Fruit fly (Drosophila melanogaster) whole organism, embryonic: ENCODE results near the gene CG12992.

Experiments used
- Blimp-1 ChIP-seq: fragments of 200-800 bp; sonication (Bioruptor generic); optimal IDR thresholded peaks from 3 replicates; lab custom pipeline; 2018; ENCODE audit warnings: missing biosample characterization, missing genetic modification characterization, mild to moderate bottlenecking, moderate library complexity, missing genetic modification reagents
- CG10462 ChIP-seq: fragments of 200-800 bp; sonication (Bioruptor generic); optimal IDR thresholded peaks from 2 replicates; lab custom pipeline; 2016; ENCODE audit warnings: missing biosample characterization, missing genetic modification characterization
- CG11085 ChIP-seq: fragments of 200-800 bp; sonication (Bioruptor generic); IDR thresholded peaks from 2 replicates; pipeline ENCODE4 v1.3.6; 2022; ENCODE audit warnings: missing biosample characterization, missing genetic modification characterization
- CG11504 ChIP-seq: fragments of 200-800 bp; sonication (Bioruptor generic); optimal IDR thresholded peaks from 3 replicates; lab custom pipeline; 2019; ENCODE audit warnings: missing biosample characterization, mild to moderate bottlenecking, missing genetic modification characterization, moderate library complexity
- CG14441 ChIP-seq: fragments of 200-800 bp; sonication (Bioruptor generic); IDR thresholded peaks from 2 replicates; pipeline ENCODE4 v1.3.6; 2022; ENCODE audit warnings: missing biosample characterization, missing genetic modification characterization
- CG1832 ChIP-seq: fragments of 200-800 bp; sonication (Bioruptor generic); optimal IDR thresholded peaks from 2 replicates; lab custom pipeline; 2017; ENCODE audit warnings: missing biosample characterization, mild to moderate bottlenecking, missing genetic modification characterization, inconsistent platforms
- CG2712 ChIP-seq: fragments of 200-800 bp; optimal IDR thresholded peaks from 3 replicates; lab custom pipeline; 2019; ENCODE audit warnings: missing biosample characterization, mild to moderate bottlenecking, missing genetic modification characterization, moderate library complexity
- CG4404 ChIP-seq: fragments of 200-800 bp; sonication (Bioruptor generic); IDR thresholded peaks from 2 replicates; pipeline ENCODE4 v1.3.6; 2022; ENCODE audit warnings: missing biosample characterization, missing genetic modification characterization
- CG6765 ChIP-seq: fragments of 200-800 bp; sonication (Bioruptor generic); optimal IDR thresholded peaks from 3 replicates; lab custom pipeline; 2017; ENCODE audit warnings: missing biosample characterization, mild to moderate bottlenecking, missing genetic modification characterization
- CG6854 ChIP-seq: fragments of 200-800 bp; sonication (Bioruptor generic); optimal IDR thresholded peaks from 3 replicates; lab custom pipeline; 2017; ENCODE audit warnings: missing biosample characterization, mild to moderate bottlenecking, missing genetic modification characterization
- CrebB ChIP-seq: fragments of 200-800 bp; sonication (Bioruptor generic); optimal IDR thresholded peaks from 3 replicates; lab custom pipeline; 2018; ENCODE audit warnings: missing biosample characterization, mild to moderate bottlenecking, missing genetic modification characterization
- Dad ChIP-seq: fragments of 200-800 bp; sonication (Bioruptor generic); optimal IDR thresholded peaks from 3 replicates; lab custom pipeline; 2016; ENCODE audit warnings: missing biosample characterization, missing genetic modification characterization
- Dll ChIP-seq: fragments of 200-800 bp; sonication (Bioruptor generic); IDR thresholded peaks from 4 replicates; pipeline ENCODE4 v1.3.6; 2022; ENCODE audit warnings: missing biosample characterization, missing genetic modification characterization; ENCODE audit not compliant: partially characterized antibody
- Doc3 ChIP-seq: fragments of 200-800 bp; sonication (Bioruptor generic); IDR thresholded peaks from 3 replicates; pipeline ENCODE4 v1.3.6; 2022; ENCODE audit warnings: missing biosample characterization, missing genetic modification characterization; ENCODE audit not compliant: partially characterized antibody
- Drgx ChIP-seq: fragments of 200-800 bp; sonication (Bioruptor generic); IDR thresholded peaks from 2 replicates; pipeline ENCODE4 v1.3.6; 2022; ENCODE audit warnings: missing biosample characterization, missing genetic modification characterization
- Ets65A ChIP-seq: fragments of 200-800 bp; sonication (Bioruptor generic); peaks from one replicate; lab custom pipeline; 2016; ENCODE audit warnings: missing biosample characterization, missing genetic modification characterization
- Gsc ChIP-seq: fragments of 200-800 bp; sonication (Bioruptor generic); IDR thresholded peaks from 2 replicates; pipeline ENCODE4 v1.3.6; 2022; ENCODE audit warnings: missing biosample characterization, missing genetic modification characterization
- Lpt ChIP-seq: fragments of >200 bp; optimal IDR thresholded peaks from 2 replicates; lab custom pipeline; 2018; ENCODE audit warnings: missing biosample characterization, missing genetic modification characterization
- Max ChIP-seq: fragments of 200-800 bp; sonication (Bioruptor generic); optimal IDR thresholded peaks from 2 replicates; lab custom pipeline; 2016; ENCODE audit warnings: missing biosample characterization, mild to moderate bottlenecking, missing genetic modification characterization
- NfI ChIP-seq: fragments of 200-800 bp; sonication (Bioruptor generic); optimal IDR thresholded peaks from 3 replicates; lab custom pipeline; 2018; ENCODE audit warnings: missing biosample characterization, mild to moderate bottlenecking, missing genetic modification characterization, moderate library complexity
- Opbp ChIP-seq: fragments of 200-800 bp; sonication (Bioruptor generic); IDR thresholded peaks from 3 replicates; pipeline ENCODE4 v1.3.6; 2022; ENCODE audit warnings: missing biosample characterization, missing genetic modification characterization; ENCODE audit not compliant: partially characterized antibody
- Xrp1 ChIP-seq: fragments of 200-800 bp; sonication (Bioruptor generic); IDR thresholded peaks from 2 replicates; pipeline ENCODE4 v1.3.6; 2022; ENCODE audit warnings: missing biosample characterization, missing genetic modification characterization
- al ChIP-seq: fragments of 200-800 bp; sonication (Bioruptor generic); IDR thresholded peaks from 2 replicates; pipeline ENCODE4 v1.3.6; 2022; ENCODE audit warnings: missing biosample characterization, missing genetic modification characterization
- br ChIP-seq: fragments of >200 bp; optimal IDR thresholded peaks from 2 replicates; lab custom pipeline; 2017
- bsh ChIP-seq, 2 experiments: fragments of 200-800 bp; sonication (Bioruptor generic); optimal IDR thresholded peaks; 2 replicates each; lab custom pipeline; 2017 to 2018; ENCODE audit warnings: mild to moderate bottlenecking in 2 of 2, missing biosample characterization in 2 of 2, missing genetic modification characterization in 2 of 2, moderate library complexity in 1 of 2
- corto ChIP-seq: fragments of 200-800 bp; sonication (Bioruptor generic); optimal IDR thresholded peaks from 2 replicates; lab custom pipeline; 2016; ENCODE audit warnings: missing biosample characterization, mild to moderate bottlenecking, missing genetic modification characterization, moderate library complexity
- dimm ChIP-seq: fragments of 200-800 bp; sonication (Bioruptor generic); IDR thresholded peaks from 2 replicates; pipeline ENCODE4 v1.3.6; 2022; ENCODE audit warnings: missing biosample characterization, missing genetic modification characterization
- dmrt11E ChIP-seq: fragments of 200-800 bp; sonication (Bioruptor generic); optimal IDR thresholded peaks from 3 replicates; lab custom pipeline; 2018; ENCODE audit warnings: missing biosample characterization, mild to moderate bottlenecking, missing genetic modification characterization, moderate library complexity
- her ChIP-seq: fragments of 200-800 bp; sonication (Bioruptor generic); optimal IDR thresholded peaks from 2 replicates; lab custom pipeline; 2016; ENCODE audit warnings: missing biosample characterization, missing genetic modification characterization
- inv ChIP-seq: fragments of 200-800 bp; sonication (Bioruptor generic); IDR thresholded peaks from 2 replicates; pipeline ENCODE4 v1.3.6; 2022; ENCODE audit warnings: missing biosample characterization, missing genetic modification characterization; ENCODE audit not compliant: partially characterized antibody
- jing ChIP-seq: fragments of 200-800 bp; sonication (Bioruptor generic); optimal IDR thresholded peaks from 2 replicates; lab custom pipeline; 2018; ENCODE audit warnings: missing biosample characterization, mild to moderate bottlenecking, missing genetic modification characterization
- lbe ChIP-seq: fragments of 200-800 bp; sonication (Bioruptor generic); optimal IDR thresholded peaks from 2 replicates; lab custom pipeline; 2016; ENCODE audit warnings: missing biosample characterization, mild to moderate bottlenecking, missing genetic modification characterization
- luna ChIP-seq: fragments of 200-800 bp; sonication (Bioruptor generic); optimal IDR thresholded peaks from 2 replicates; lab custom pipeline; 2016; ENCODE audit warnings: missing biosample characterization, missing genetic modification characterization
- nom ChIP-seq: fragments of 200-800 bp; sonication (Bioruptor generic); optimal IDR thresholded peaks from 2 replicates; lab custom pipeline; 2017; ENCODE audit warnings: missing biosample characterization, missing genetic modification characterization, mild to moderate bottlenecking, moderate library complexity, missing genetic modification reagents
- org-1 ChIP-seq: fragments of 200-800 bp; sonication (Bioruptor generic); optimal IDR thresholded peaks from 2 replicates; lab custom pipeline; 2017; ENCODE audit warnings: missing biosample characterization, missing genetic modification characterization
- phol ChIP-seq: fragments of 200-800 bp; sonication (Bioruptor generic); optimal IDR thresholded peaks from 3 replicates; lab custom pipeline; 2018; ENCODE audit warnings: missing biosample characterization, mild to moderate bottlenecking, missing genetic modification characterization, moderate library complexity
- ranshi ChIP-seq: fragments of 200-800 bp; sonication (Bioruptor generic); IDR thresholded peaks from 2 replicates; pipeline ENCODE4 v1.3.6; 2022; ENCODE audit warnings: missing biosample characterization, missing genetic modification characterization
- salm ChIP-seq: fragments of 200-800 bp; sonication (Bioruptor generic); optimal IDR thresholded peaks from 2 replicates; lab custom pipeline; 2018; ENCODE audit warnings: missing biosample characterization, mild to moderate bottlenecking, missing genetic modification characterization
- sens ChIP-seq: fragments of 200-800 bp; sonication (Bioruptor generic); peaks from one replicate; lab custom pipeline; 2016; ENCODE audit warnings: missing biosample characterization, missing genetic modification characterization
- stc ChIP-seq: fragments of 200-800 bp; sonication (Bioruptor generic); IDR thresholded peaks from 2 replicates; pipeline ENCODE4 v1.3.6; 2022; ENCODE audit warnings: missing biosample characterization, missing genetic modification characterization
- trh ChIP-seq: fragments of 200-800 bp; sonication (Bioruptor generic); optimal IDR thresholded peaks from 2 replicates; lab custom pipeline; 2016; ENCODE audit warnings: missing biosample characterization, missing genetic modification characterization
- zen ChIP-seq: fragments of 200-800 bp; sonication (Bioruptor generic); optimal IDR thresholded peaks from 3 replicates; lab custom pipeline; 2018; ENCODE audit warnings: missing biosample characterization, mild to moderate bottlenecking, missing genetic modification characterization, moderate library complexity

CG12992 gene

dm6 chrX:17550307-17550706 is 38.4 kb upstream of the CG12992 start:
- TF ChIP-seq CG1832 (GFP tag; lab: Kevin White, UChicago): no peak
- TF ChIP-seq CG6765 (GFP tag; lab: Kevin White, UChicago): no peak
- TF ChIP-seq Opbp (GFP tag; lab: Robert Waterston, UW): no peak
- TF ChIP-seq CG10462 (GFP tag; lab: Kevin White, UChicago): no peak
- no peak for TF ChIP-seq CG6854 (GFP tag; lab: Kevin White, UChicago)
- no peak for TF ChIP-seq Dad (GFP tag; lab: Kevin White, UChicago)
- no peak for TF ChIP-seq inv (GFP tag; lab: Robert Waterston, UW)
- no peak for TF ChIP-seq trh (GFP tag; lab: Kevin White, UChicago)
- no peak for TF ChIP-seq br (lab: Kevin White, UChicago)
- TF ChIP-seq CG11085 (GFP tag; lab: Robert Waterston, UW): no peak
- no peak for TF ChIP-seq ranshi (GFP tag; lab: Robert Waterston, UW)
- no peak for TF ChIP-seq salm (tag; lab: Kevin White, UChicago)
- TF ChIP-seq dimm (GFP tag; lab: Robert Waterston, UW): no peak
- no peak for TF ChIP-seq Max (GFP tag; lab: Kevin White, UChicago)
- no peak for TF ChIP-seq NfI
- no peak for TF ChIP-seq jing (GFP tag; lab: Kevin White, UChicago)
- TF ChIP-seq Lpt (GFP tag; lab: Kevin White, UChicago): no peak

- TF ChIP-seq Drgx (GFP tag; lab: Robert Waterston, UW): peak; percentile 56
- TF ChIP-seq al (GFP tag; lab: Robert Waterston, UW): no peak
- TF ChIP-seq corto (GFP tag; lab: Kevin White, UChicago): peak; percentile 44
- peak; percentile 61 for TF ChIP-seq lbe (GFP tag; lab: Kevin White, UChicago)
- peak; percentile 56 for TF ChIP-seq sens (GFP tag; lab: Kevin White, UChicago)
- TF ChIP-seq bsh (GFP tag; optimal IDR thresholded peaks at IDR 0.05; lab: Kevin White, UChicago): peak in 1 of 2 experiments; percentile 13
- TF ChIP-seq Dll (GFP tag; lab: Robert Waterston, UW): no peak
- TF ChIP-seq CrebB: no peak
- peak; percentile 26; the same call in 1 of the 2 replicates for TF ChIP-seq CG4404 (GFP tag; lab: Robert Waterston, UW)
- TF ChIP-seq nom (GFP tag; lab: Kevin White, UChicago): peak; percentile 56
These were observed 37.7 kb upstream of the CG12992 start for dm6 chrX:17550957-17551356.

- TF ChIP-seq CG14441 (no peak), CG2712 (tag; lab: Kevin White, UChicago) (peak; percentile 1), zen (tag; lab: Kevin White, UChicago) (no peak), sens (GFP tag; lab: Kevin White, UChicago) (peak; percentile 44), luna (no peak), Dll (GFP tag; lab: Robert Waterston, UW) (peak; percentile 41; the same call in 1 of the 4 replicates), Xrp1 (GFP tag; lab: Robert Waterston, UW) (peak; percentile 22; the same call in 1 of the 2 replicates), Drgx (GFP tag; lab: Robert Waterston, UW) (0 out of 2 replicates have a peak, but pooled peaks have one; percentile 14), CG11504 (tag; lab: Kevin White, UChicago) (peak; percentile 3), Blimp-1 (GFP tag; lab: Kevin White, UChicago) (peak; percentile 1), Doc3 (GFP tag; lab: Robert Waterston, UW) (peak; percentile 37; the same call in 1 of the 3 replicates)
These were observed 33.5 kb upstream of the CG12992 start for dm6 chrX:17555139-17555538.

- TF ChIP-seq sens (GFP tag; lab: Kevin White, UChicago): peak; percentile 20
- TF ChIP-seq her (GFP tag; lab: Kevin White, UChicago): no peak
- no peak for TF ChIP-seq stc (GFP tag; lab: Robert Waterston, UW)
- peak; percentile 83 for TF ChIP-seq nom (GFP tag; lab: Kevin White, UChicago)
- TF ChIP-seq org-1: no peak
- TF ChIP-seq bsh (GFP tag; optimal IDR thresholded peaks at IDR 0.05; lab: Kevin White, UChicago): peak in 1 of 2 experiments; percentile 79
- peak; percentile 53 for TF ChIP-seq Ets65A (GFP tag; lab: Kevin White, UChicago)
- TF ChIP-seq NfI: no peak
- no peak for TF ChIP-seq Gsc
- no peak for TF ChIP-seq dmrt11E (tag; lab: Kevin White, UChicago)
- TF ChIP-seq phol: no peak
- TF ChIP-seq, all 482 proteins: peak for 4
These were observed 30.0 kb upstream of the CG12992 start for dm6 chrX:17558708-17559107.
